Worm (Caenorhabditis elegans) whole organism, L4 larva: ENCODE results near the gene R10E8.5.

Experiments
- F37D6.2 ChIP-seq: sonication (generic microtip); optimal IDR thresholded peaks from 2 replicates; lab custom pipeline; 2016; ENCODE audit warnings: mild to moderate bottlenecking, missing genetic modification characterization, missing compliant biosample characterization
- Y105C5A.15 ChIP-seq: fragments of 200-800 bp; sonication (Bioruptor generic); IDR thresholded peaks from 2 replicates; pipeline ENCODE4 v1.3.6; 2022; ENCODE audit warnings: missing genetic modification characterization, missing compliant biosample characterization
- Y5F2A.4 ChIP-seq: fragments of 200-800 bp; sonication (Bioruptor generic); optimal IDR thresholded peaks from 2 replicates; lab custom pipeline; 2018; ENCODE audit warnings: mild to moderate bottlenecking, missing genetic modification characterization, missing compliant biosample characterization
- Y75B8A.6 ChIP-seq: fragments of 200-800 bp; sonication (Bioruptor generic); IDR thresholded peaks from 2 replicates; pipeline ENCODE4 v1.3.6; 2022; ENCODE audit warnings: missing genetic modification reagents, missing genetic modification characterization, missing compliant biosample characterization
- aha-1 ChIP-seq: fragments of 150-350 bp; peaks from one replicate; lab custom pipeline; 2014; ENCODE audit warnings: missing biosample characterization, missing genetic modification characterization
- ceh-62 ChIP-seq: sonication (generic microtip); optimal IDR thresholded peaks from 2 replicates; lab custom pipeline; 2017; ENCODE audit warnings: missing biosample characterization, missing genetic modification characterization
- ceh-82 ChIP-seq: sonication (generic microtip); optimal IDR thresholded peaks from 2 replicates; lab custom pipeline; 2017; ENCODE audit warnings: missing biosample characterization, missing genetic modification characterization
- daf-12 ChIP-seq: fragments of 150-350 bp; optimal IDR thresholded peaks from 2 replicates; lab custom pipeline; 2014; ENCODE audit warnings: missing biosample characterization, missing genetic modification reagents, missing genetic modification characterization
- daf-16 ChIP-seq, 3 experiments: sonication (generic microtip); optimal IDR thresholded peaks; 2 replicates each; lab custom pipeline; 2016 to 2017; ENCODE audit warnings: missing genetic modification characterization in 3 of 3, missing genetic modification reagents in 3 of 3, mild to moderate bottlenecking in 2 of 3, missing compliant biosample characterization in 2 of 3, missing biosample characterization in 1 of 3, moderate library complexity in 1 of 3
- daf-8 ChIP-seq: fragments of 200-800 bp; sonication (Bioruptor generic); IDR thresholded peaks from 2 replicates; pipeline ENCODE4 v1.3.6; 2022; ENCODE audit warnings: missing genetic modification characterization, missing compliant biosample characterization
- dmd-6 ChIP-seq: fragments of 200-800 bp; sonication (Bioruptor generic); IDR thresholded peaks from 2 replicates; pipeline ENCODE4 v1.3.6; 2022; ENCODE audit warnings: missing genetic modification reagents, missing genetic modification characterization, missing compliant biosample characterization
- dpl-1 ChIP-seq: fragments of 150-350 bp; optimal IDR thresholded peaks from 2 replicates; lab custom pipeline; 2014; ENCODE audit warnings: missing biosample characterization, missing genetic modification reagents, missing genetic modification characterization
- dve-1 ChIP-seq: sonication (generic microtip); optimal IDR thresholded peaks from 2 replicates; lab custom pipeline; 2017; ENCODE audit warnings: antibody characterized with exemption, mild to moderate bottlenecking, missing genetic modification characterization, missing compliant biosample characterization; ENCODE audit not compliant: insufficient read depth
- hif-1 ChIP-seq, 2 experiments: sonication (generic microtip); optimal IDR thresholded peaks; 2 replicates each; lab custom pipeline; 2016 to 2017; ENCODE audit warnings: missing compliant biosample characterization in 2 of 2, missing genetic modification characterization in 2 of 2, missing genetic modification reagents in 2 of 2, missing genotype in 2 of 2, mild to moderate bottlenecking in 1 of 2
- hlh-11 ChIP-seq: fragments of 200-800 bp; sonication (Bioruptor generic); optimal IDR thresholded peaks from 2 replicates; lab custom pipeline; 2018; ENCODE audit warnings: mild to moderate bottlenecking, missing genetic modification characterization, missing compliant biosample characterization
- hlh-30 ChIP-seq: sonication (generic microtip); optimal IDR thresholded peaks from 2 replicates; lab custom pipeline; 2017; ENCODE audit warnings: antibody characterized with exemption, mild to moderate bottlenecking, missing genetic modification characterization, missing compliant biosample characterization; ENCODE audit not compliant: insufficient read depth
- jun-1 ChIP-seq: fragments of 150-350 bp; optimal IDR thresholded peaks from 2 replicates; lab custom pipeline; 2014; ENCODE audit warnings: missing biosample characterization, missing genetic modification reagents, missing genetic modification characterization
- lin-15B ChIP-seq: fragments of 150-350 bp; sonication (generic microtip); optimal IDR thresholded peaks from 3 replicates; lab custom pipeline; 2014; ENCODE audit warnings: missing biosample characterization, missing genetic modification characterization
- lin-38 ChIP-seq: fragments of 200-800 bp; sonication (Bioruptor generic); IDR thresholded peaks from 2 replicates; pipeline ENCODE4 v1.3.6; 2022; ENCODE audit warnings: missing genetic modification reagents, missing genetic modification characterization, missing compliant biosample characterization
- lin-39 ChIP-seq: fragments of 150-350 bp; optimal IDR thresholded peaks from 2 replicates; lab custom pipeline; 2014; ENCODE audit warnings: missing biosample characterization, missing genetic modification reagents, missing genetic modification characterization
- lir-3 ChIP-seq: sonication (generic microtip); optimal IDR thresholded peaks from 2 replicates; lab custom pipeline; 2016; ENCODE audit warnings: mild to moderate bottlenecking, missing genetic modification characterization, missing compliant biosample characterization
- lsy-2 ChIP-seq, 2 experiments: fragments of 150-350 bp in 1 of 2; sonication (generic microtip) in 1 of 2; optimal IDR thresholded peaks; 2 replicates each; lab custom pipeline; 2014 to 2017; ENCODE audit warnings: missing biosample characterization in 2 of 2, missing genetic modification characterization in 2 of 2
- mep-1 ChIP-seq: fragments of 150-350 bp; sonication (generic microtip); optimal IDR thresholded peaks from 3 replicates; lab custom pipeline; 2014; ENCODE audit warnings: missing biosample characterization, missing genetic modification characterization
- mes-2 ChIP-seq: sonication (generic microtip); optimal IDR thresholded peaks from 2 replicates; lab custom pipeline; 2016; ENCODE audit warnings: missing genotype, mild to moderate bottlenecking, missing genetic modification characterization, missing compliant biosample characterization; ENCODE audit not compliant: poor library complexity, severe bottlenecking
- mxl-2 ChIP-seq: fragments of 200-800 bp; sonication (Bioruptor generic); conservative IDR thresholded peaks from 2 replicates; pipeline ENCODE4 v1.3.6; 2022; ENCODE audit warnings: missing genetic modification reagents, missing genetic modification characterization, missing compliant biosample characterization
- mxl-3 ChIP-seq: fragments of 200-800 bp; sonication (Bioruptor generic); optimal IDR thresholded peaks from 2 replicates; lab custom pipeline; 2018; ENCODE audit warnings: mild to moderate bottlenecking, missing genetic modification characterization, missing compliant biosample characterization
- nhr-10 ChIP-seq: fragments of 150-350 bp; optimal IDR thresholded peaks from 2 replicates; lab custom pipeline; 2014; ENCODE audit warnings: missing biosample characterization, missing genetic modification characterization
- nhr-102 ChIP-seq: sonication (generic microtip); optimal IDR thresholded peaks from 2 replicates; lab custom pipeline; 2016; ENCODE audit warnings: mild to moderate bottlenecking, missing genetic modification characterization, moderate library complexity, missing compliant biosample characterization
- nhr-28 ChIP-seq: fragments of 150-350 bp; optimal IDR thresholded peaks from 2 replicates; lab custom pipeline; 2014; ENCODE audit warnings: missing biosample characterization, missing genetic modification characterization
- nhr-6 ChIP-seq: fragments of 150-350 bp; optimal IDR thresholded peaks from 2 replicates; lab custom pipeline; 2014; ENCODE audit warnings: missing biosample characterization, missing genetic modification characterization
- nhr-76 ChIP-seq: fragments of 150-350 bp; optimal IDR thresholded peaks from 2 replicates; lab custom pipeline; 2014; ENCODE audit warnings: missing biosample characterization, missing genetic modification characterization
- nhr-77 ChIP-seq: fragments of 150-350 bp; optimal IDR thresholded peaks from 2 replicates; lab custom pipeline; 2014; ENCODE audit warnings: missing biosample characterization, missing genetic modification characterization
- pqm-1 ChIP-seq: sonication (generic microtip); optimal IDR thresholded peaks from 2 replicates; lab custom pipeline; 2017; ENCODE audit warnings: missing biosample characterization, missing genetic modification characterization
- skn-1 ChIP-seq: fragments of 150-350 bp; optimal IDR thresholded peaks from 2 replicates; lab custom pipeline; 2014; ENCODE audit warnings: missing biosample characterization, missing genetic modification characterization
- snpc-4 ChIP-seq: fragments of 150-350 bp; optimal IDR thresholded peaks from 2 replicates; lab custom pipeline; 2014; ENCODE audit warnings: missing biosample characterization, missing genetic modification characterization
- unc-39 ChIP-seq: sonication (generic microtip); optimal IDR thresholded peaks from 2 replicates; lab custom pipeline; 2017; ENCODE audit warnings: missing biosample characterization, missing genetic modification characterization
- unc-62 ChIP-seq, 3 experiments: fragments of 150-350 bp in 1 of 3; sonication (generic microtip); optimal IDR thresholded peaks in 2 of 3; peaks in 1 of 3; 1 replicate in 1 of 3; 2 replicates in 2 of 3; lab custom pipeline; 2014 to 2017; ENCODE audit warnings: missing biosample characterization in 3 of 3, missing genetic modification characterization in 3 of 3, missing genetic modification reagents in 3 of 3, missing genotype in 1 of 3

Gene R10E8.5

DNA sequence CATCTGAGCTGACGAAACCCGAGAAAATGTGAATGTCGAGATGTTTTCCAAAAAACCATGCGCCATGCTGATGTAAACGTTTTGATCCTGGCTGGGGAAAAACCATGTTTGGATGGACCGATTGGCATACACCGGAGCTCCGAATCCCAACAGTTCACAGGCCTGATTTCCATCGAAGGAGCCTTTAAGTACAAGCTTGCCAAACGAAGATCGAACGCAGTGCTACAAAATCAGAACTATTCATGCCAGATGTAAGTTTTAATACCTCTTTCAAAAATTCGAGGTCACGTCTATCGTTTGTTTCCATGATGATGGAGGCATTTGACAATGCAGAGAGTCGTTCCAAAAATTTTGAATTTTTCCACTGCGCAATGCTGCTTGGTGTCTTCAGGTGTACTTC lies 18.8 kb upstream of the R10E8.5 start:
- TF ChIP-seq mes-2 = no peak
- TF ChIP-seq aha-1 (tag; lab: Kevin White, UChicago) = peak; percentile 95

DNA sequence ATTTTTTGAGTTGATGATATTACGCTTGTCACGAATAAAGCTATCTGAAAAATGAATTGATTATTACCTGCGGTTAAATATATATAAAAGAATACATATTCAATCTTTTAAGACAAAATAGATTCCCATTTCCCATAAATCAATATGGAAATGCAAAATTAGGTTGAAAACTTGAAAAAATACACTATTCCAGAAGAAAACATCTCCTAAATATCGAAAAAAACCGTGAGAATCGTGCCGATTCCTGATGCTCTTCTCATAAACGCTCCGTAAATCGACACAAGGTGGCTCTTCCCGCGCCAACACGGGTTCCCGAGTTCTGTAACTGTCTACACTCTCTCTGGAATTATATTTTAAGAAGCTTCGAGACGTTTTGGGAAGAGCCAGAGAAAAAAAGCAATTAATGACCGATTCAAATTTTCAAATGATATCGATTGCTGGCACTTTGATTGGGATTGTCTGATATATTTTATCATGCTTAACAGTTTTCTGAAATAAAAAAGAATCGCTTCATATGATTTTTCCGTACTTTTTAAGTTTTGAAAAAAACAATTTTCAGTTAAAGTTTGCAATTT lies 17.8 kb upstream of the R10E8.5 start, which contains the start of gene R10E8.3:
TSS of gene R10E8.3 (minus strand) at position 51 of the 575 bp plus-strand sequence.
- TF ChIP-seq daf-8 (GFP tag; lab: Robert Waterston, UW) (no peak), daf-16 (GFP tag; optimal IDR thresholded peaks at IDR 0.05; lab: Kevin White, UChicago) (no peak), daf-16 (tag; optimal IDR thresholded peaks at IDR 0.05; lab: Kevin White, UChicago) (peak; percentile 45), dve-1 (tag; lab: Kevin White, UChicago) (peak; percentile 52), nhr-77 (tag; lab: Kevin White, UChicago) (peak; percentile 28), hlh-30 (tag; lab: Kevin White, UChicago) (peak; percentile 30)
- TF ChIP-seq, all 104 proteins: peak for 4

DNA sequence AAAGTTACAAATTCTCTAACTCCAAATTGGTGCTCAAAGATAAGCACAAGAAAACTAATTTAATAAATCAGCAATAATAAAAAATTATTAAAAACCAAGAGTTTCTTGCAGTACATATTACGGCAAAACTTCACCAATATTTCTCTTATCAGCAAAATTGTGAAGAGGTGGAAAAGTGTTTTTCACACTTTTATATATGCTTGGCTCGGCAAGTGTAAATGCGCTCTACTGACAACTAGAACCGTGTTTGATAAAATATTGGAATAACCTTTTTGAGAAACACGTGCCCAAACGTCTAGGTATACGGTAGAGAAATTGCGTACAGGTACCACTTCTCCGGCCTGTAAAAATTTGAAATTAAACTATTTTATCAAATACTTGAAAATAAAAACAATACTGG lies 13.3 kb upstream of the R10E8.5 start, which contains the start of gene R10E8.8:
TSS of gene R10E8.8 (minus strand) at position 343 of the 400 bp plus-strand sequence.
- no peak for TF ChIP-seq Y105C5A.15
- no peak for TF ChIP-seq hif-1 (tag; optimal IDR thresholded peaks at IDR 0.05; lab: Kevin White, UChicago)
- peak in 1 of 2 experiments; percentile 41 for TF ChIP-seq lsy-2 (tag; optimal IDR thresholded peaks at IDR 0.05; lab: Kevin White, UChicago)
- peak; percentile 9 for TF ChIP-seq mxl-3 (GFP tag; lab: Kevin White, UChicago)
- no peak for TF ChIP-seq jun-1 (tag; lab: Kevin White, UChicago)
- TF ChIP-seq mep-1 (tag; lab: Kevin White, UChicago) = peak; percentile 6
- no peak for TF ChIP-seq daf-16 (GFP tag; optimal IDR thresholded peaks at IDR 0.05; lab: Kevin White, UChicago)
- peak; percentile 81 for TF ChIP-seq daf-16 (tag; optimal IDR thresholded peaks at IDR 0.05; lab: Kevin White, UChicago)
- peak; percentile 35 for TF ChIP-seq hlh-11
- no peak for TF ChIP-seq nhr-76 (tag; lab: Kevin White, UChicago)
- TF ChIP-seq lin-38 (GFP tag; lab: Robert Waterston, UW) = peak; percentile 67
- no peak for TF ChIP-seq ceh-82 (tag; lab: Kevin White, UChicago)
- no peak for TF ChIP-seq F37D6.2
- TF ChIP-seq unc-39 (tag; lab: Kevin White, UChicago) = no peak
- TF ChIP-seq dpl-1 = no peak
- peak; percentile 15 for TF ChIP-seq nhr-77 (tag; lab: Kevin White, UChicago)
- peak; percentile 77 for TF ChIP-seq pqm-1 (tag; lab: Kevin White, UChicago)
- 0 out of 2 replicates have a peak, but pooled peaks have one; percentile 25 for TF ChIP-seq dmd-6
- peak; percentile 75 for TF ChIP-seq dve-1 (tag; lab: Kevin White, UChicago)
- TF ChIP-seq hlh-30 (tag; lab: Kevin White, UChicago) = no peak
- TF ChIP-seq nhr-28 (tag; lab: Kevin White, UChicago) = peak; percentile 68
- TF ChIP-seq ceh-62 (tag; lab: Kevin White, UChicago) = no peak

DNA sequence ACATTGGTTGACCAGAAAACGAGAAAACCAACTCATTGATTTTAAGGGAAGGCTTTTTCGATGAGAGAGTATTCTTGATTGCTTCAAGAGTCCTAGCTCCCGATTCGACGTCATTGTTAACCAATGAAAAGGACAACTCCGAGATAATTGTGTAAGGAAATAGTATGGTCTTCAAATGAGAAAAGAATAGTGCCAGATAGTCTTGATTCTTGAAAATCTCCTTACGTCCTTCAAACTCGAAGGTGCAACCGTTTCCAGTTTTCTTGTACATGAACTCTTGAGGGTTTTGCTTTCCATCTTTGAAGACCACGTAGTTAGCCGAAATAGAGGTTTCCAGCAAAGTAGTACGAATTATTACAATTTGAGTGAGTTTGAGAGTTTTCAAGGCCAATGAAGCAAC lies 11.4 kb upstream of the R10E8.5 start:
- TF ChIP-seq unc-62 (GFP tag; optimal IDR thresholded peaks at IDR 0.05 in 1 of 2; lab: Kevin White, UChicago) (peak in 1 of 2 experiments; percentile 93), unc-62 (tag; optimal IDR thresholded peaks at IDR 0.05; lab: Kevin White, UChicago) (no peak), hif-1 (tag; optimal IDR thresholded peaks at IDR 0.05; lab: Kevin White, UChicago) (no peak), lin-15B (tag; lab: Kevin White, UChicago) (no peak), Y75B8A.6 (no peak), Y5F2A.4 (GFP tag; lab: Kevin White, UChicago) (no peak)

DNA sequence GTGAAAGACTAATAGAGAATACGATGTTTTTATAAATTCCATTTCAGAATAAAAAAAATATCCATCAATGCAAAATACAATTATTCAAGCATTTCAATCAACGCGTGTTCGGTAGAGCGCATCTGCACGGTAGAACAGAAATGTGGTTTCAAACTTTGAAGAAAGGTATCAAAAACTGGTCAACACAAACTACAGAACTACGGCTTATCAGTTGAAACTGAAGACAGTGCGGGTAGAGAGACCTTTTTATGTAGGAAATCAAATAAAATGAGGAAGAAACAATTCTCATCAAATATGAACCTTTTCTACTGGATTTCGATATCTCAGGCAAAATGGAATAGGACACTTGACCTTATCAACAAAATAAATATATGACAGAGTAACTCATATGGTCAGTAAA lies 10.2 kb upstream of the R10E8.5 start:
- TF ChIP-seq nhr-6 (tag; lab: Kevin White, UChicago) = no peak
- no peak for TF ChIP-seq lin-39 (tag; lab: Kevin White, UChicago)
- TF ChIP-seq nhr-102 = no peak
- peak; percentile 34 for TF ChIP-seq aha-1 (tag; lab: Kevin White, UChicago)
- TF ChIP-seq nhr-28 (tag; lab: Kevin White, UChicago) = peak; percentile 77
- TF ChIP-seq daf-16 (GFP tag; optimal IDR thresholded peaks at IDR 0.05; lab: Kevin White, UChicago) = no peak
- TF ChIP-seq daf-16 (tag; optimal IDR thresholded peaks at IDR 0.05; lab: Kevin White, UChicago) = peak; percentile 28
- no peak for TF ChIP-seq snpc-4
- TF ChIP-seq skn-1 (tag; lab: Kevin White, UChicago) = no peak
- peak; percentile 17 for TF ChIP-seq dve-1 (tag; lab: Kevin White, UChicago)
- no peak for TF ChIP-seq lsy-2 (tag; optimal IDR thresholded peaks at IDR 0.05; lab: Kevin White, UChicago)
- no peak for TF ChIP-seq unc-39 (tag; lab: Kevin White, UChicago)
- TF ChIP-seq nhr-10 (tag; lab: Kevin White, UChicago) = no peak
- peak; percentile 30 for TF ChIP-seq pqm-1 (tag; lab: Kevin White, UChicago)
- TF ChIP-seq daf-12 (tag; lab: Kevin White, UChicago) = no peak
- no peak for TF ChIP-seq lir-3
- no peak for TF ChIP-seq mxl-2
